Fruit fly (Drosophila melanogaster) whole organism, embryonic: ENCODE data around the gene CG42366.

ENCODE experiments used
- Asciz ChIP-seq: fragments of 200-800 bp; sonication (Bioruptor generic); optimal IDR thresholded peaks from 2 replicates; lab custom pipeline; 2017; ENCODE audit warnings: missing biosample characterization, mild to moderate bottlenecking, missing genetic modification characterization, missing genetic modification reagents
- BtbVII ChIP-seq: fragments of 200-800 bp; sonication (Bioruptor generic); optimal IDR thresholded peaks from 3 replicates; lab custom pipeline; 2017; ENCODE audit warnings: missing biosample characterization, mild to moderate bottlenecking, missing genetic modification characterization
- C15 ChIP-seq: fragments of 200-800 bp; sonication (Bioruptor generic); IDR thresholded peaks from 3 replicates; pipeline ENCODE4 v1.3.6; 2022; ENCODE audit warnings: missing biosample characterization, missing genetic modification characterization
- CG12659 ChIP-seq: fragments of 200-800 bp; sonication (Bioruptor generic); optimal IDR thresholded peaks from 3 replicates; lab custom pipeline; 2017; ENCODE audit warnings: mild to moderate bottlenecking, missing biosample characterization, missing genetic modification reagents, missing genetic modification characterization
- CG12744 ChIP-seq: fragments of 200-800 bp; sonication (Bioruptor generic); optimal IDR thresholded peaks from 2 replicates; lab custom pipeline; 2016; ENCODE audit warnings: missing biosample characterization, missing genetic modification characterization
- CG14441 ChIP-seq: fragments of 200-800 bp; sonication (Bioruptor generic); IDR thresholded peaks from 2 replicates; pipeline ENCODE4 v1.3.6; 2022; ENCODE audit warnings: missing biosample characterization, missing genetic modification characterization
- CG15696 ChIP-seq: fragments of 200-800 bp; sonication (Bioruptor generic); optimal IDR thresholded peaks from 2 replicates; lab custom pipeline; 2019; ENCODE audit warnings: missing biosample characterization, mild to moderate bottlenecking, missing genetic modification characterization, moderate library complexity
- CG17802 ChIP-seq: fragments of 200-800 bp; sonication (Bioruptor generic); optimal IDR thresholded peaks from 2 replicates; lab custom pipeline; 2018; ENCODE audit warnings: missing biosample characterization, mild to moderate bottlenecking, missing genetic modification characterization, moderate library complexity
- CG30020 ChIP-seq: fragments of 200-800 bp; optimal IDR thresholded peaks from 2 replicates; lab custom pipeline; 2019; ENCODE audit warnings: missing biosample characterization, mild to moderate bottlenecking, missing genetic modification characterization, moderate library complexity
- CG31224 ChIP-seq: fragments of 200-800 bp; sonication (Bioruptor generic); IDR thresholded peaks from 2 replicates; pipeline ENCODE4 v1.3.6; 2022; ENCODE audit warnings: missing biosample characterization, missing genetic modification characterization
- CG3847 ChIP-seq: fragments of 200-800 bp; sonication (Bioruptor generic); IDR thresholded peaks from 2 replicates; pipeline ENCODE4 v1.3.6; 2022; ENCODE audit warnings: missing biosample characterization, missing genetic modification characterization
- CG4617 ChIP-seq: fragments of 200-800 bp; sonication (Bioruptor generic); optimal IDR thresholded peaks from 3 replicates; lab custom pipeline; 2016; ENCODE audit warnings: missing biosample characterization, missing genetic modification characterization, borderline replicate concordance
- CG7556 ChIP-seq: fragments of 200-800 bp; sonication (Bioruptor generic); optimal IDR thresholded peaks from 2 replicates; lab custom pipeline; 2017; ENCODE audit warnings: missing biosample characterization, mild to moderate bottlenecking, missing genetic modification characterization
- CG8478 ChIP-seq: fragments of >200 bp; optimal IDR thresholded peaks from 2 replicates; lab custom pipeline; 2018
- Dbx ChIP-seq: fragments of 200-800 bp; sonication (Bioruptor generic); IDR thresholded peaks from 3 replicates; pipeline ENCODE4 v1.3.6; 2022; ENCODE audit warnings: missing biosample characterization, missing genetic modification characterization
- Dp ChIP-seq: fragments of 200-800 bp; sonication (Bioruptor generic); optimal IDR thresholded peaks from 2 replicates; lab custom pipeline; 2018; ENCODE audit warnings: missing biosample characterization, mild to moderate bottlenecking, missing genetic modification characterization, moderate library complexity
- ERR ChIP-seq: fragments of 200-800 bp; sonication (Bioruptor generic); optimal IDR thresholded peaks from 2 replicates; lab custom pipeline; 2016; ENCODE audit warnings: missing biosample characterization, missing genetic modification characterization
- Ets97D ChIP-seq: fragments of 200-800 bp; sonication (Bioruptor generic); optimal IDR thresholded peaks from 3 replicates; lab custom pipeline; 2016; ENCODE audit warnings: missing biosample characterization, missing genetic modification characterization
- Hsf ChIP-seq: fragments of 200-800 bp; sonication (Bioruptor generic); optimal IDR thresholded peaks from 3 replicates; lab custom pipeline; 2016; ENCODE audit warnings: missing biosample characterization, missing genetic modification characterization
- Meics ChIP-seq: fragments of 200-800 bp; sonication (Bioruptor generic); optimal IDR thresholded peaks from 2 replicates; lab custom pipeline; 2017; ENCODE audit warnings: missing biosample characterization, mild to moderate bottlenecking, missing genetic modification characterization
- NfI ChIP-seq: fragments of 200-800 bp; sonication (Bioruptor generic); optimal IDR thresholded peaks from 3 replicates; lab custom pipeline; 2018; ENCODE audit warnings: missing biosample characterization, mild to moderate bottlenecking, missing genetic modification characterization, moderate library complexity
- Oli ChIP-seq: fragments of 200-800 bp; sonication (Bioruptor generic); optimal IDR thresholded peaks from 2 replicates; lab custom pipeline; 2018; ENCODE audit warnings: missing biosample characterization, mild to moderate bottlenecking, missing genetic modification characterization, moderate library complexity
- Optix ChIP-seq: fragments of 200-800 bp; sonication (Bioruptor generic); IDR thresholded peaks from 3 replicates; pipeline ENCODE4 v1.3.6; 2022; ENCODE audit warnings: missing biosample characterization, missing genetic modification characterization
- Rx ChIP-seq: fragments of 200-800 bp; sonication (Bioruptor generic); IDR thresholded peaks from 2 replicates; pipeline ENCODE4 v1.3.6; 2022; ENCODE audit warnings: missing biosample characterization, missing genetic modification characterization
- Xrp1 ChIP-seq: fragments of 200-800 bp; sonication (Bioruptor generic); IDR thresholded peaks from 2 replicates; pipeline ENCODE4 v1.3.6; 2022; ENCODE audit warnings: missing biosample characterization, missing genetic modification characterization
- az2 ChIP-seq: fragments of 200-800 bp; sonication (Bioruptor generic); optimal IDR thresholded peaks from 3 replicates; lab custom pipeline; 2016; ENCODE audit warnings: missing biosample characterization, missing genetic modification characterization
- bcd ChIP-seq: fragments of 200-800 bp; sonication (Bioruptor generic); optimal IDR thresholded peaks from 2 replicates; lab custom pipeline; 2017; ENCODE audit warnings: missing biosample characterization, mild to moderate bottlenecking, missing genetic modification characterization
- danr ChIP-seq: fragments of 200-800 bp; sonication (Bioruptor generic); IDR thresholded peaks from 2 replicates; pipeline ENCODE4 v1.3.6; 2022; ENCODE audit warnings: missing biosample characterization, missing genetic modification characterization
- dati ChIP-seq: fragments of 200-800 bp; sonication (Bioruptor generic); IDR thresholded peaks from 2 replicates; pipeline ENCODE4 v1.3.6; 2022; ENCODE audit warnings: missing biosample characterization, missing genetic modification characterization
- dmrt11E ChIP-seq: fragments of 200-800 bp; sonication (Bioruptor generic); optimal IDR thresholded peaks from 3 replicates; lab custom pipeline; 2018; ENCODE audit warnings: missing biosample characterization, mild to moderate bottlenecking, missing genetic modification characterization, moderate library complexity
- dysf ChIP-seq: fragments of 200-800 bp; sonication (Bioruptor generic); IDR thresholded peaks from 3 replicates; pipeline ENCODE4 v1.3.6; 2022; ENCODE audit warnings: missing biosample characterization, missing genetic modification characterization
- emc ChIP-seq: fragments of 200-800 bp; sonication (Bioruptor generic); optimal IDR thresholded peaks from 2 replicates; lab custom pipeline; 2016; ENCODE audit warnings: missing biosample characterization, missing genetic modification characterization
- fd96Cb ChIP-seq: fragments of 200-800 bp; sonication (Bioruptor generic); optimal IDR thresholded peaks from 2 replicates; lab custom pipeline; 2018; ENCODE audit warnings: missing biosample characterization, mild to moderate bottlenecking, missing genetic modification characterization, moderate library complexity
- hkb ChIP-seq, 2 experiments: fragments of 200-800 bp in 1 of 2; fragments of >200 bp in 1 of 2; sonication (Bioruptor generic) in 1 of 2; IDR thresholded peaks in 1 of 2; optimal IDR thresholded peaks in 1 of 2; 2 replicates each; pipeline versions ENCODE4 v1.3.6 to Lab custom; 2017 to 2022; ENCODE audit warnings: missing biosample characterization in 1 of 2, missing genetic modification characterization in 1 of 2
- hth ChIP-seq: fragments of >200 bp; optimal IDR thresholded peaks from 2 replicates; lab custom pipeline; 2017; ENCODE audit warnings: inconsistent platforms
- ind ChIP-seq: fragments of 200-800 bp; sonication (Bioruptor generic); optimal IDR thresholded peaks from 3 replicates; lab custom pipeline; 2016; ENCODE audit warnings: missing biosample characterization, missing genetic modification characterization
- jigr1 ChIP-seq: fragments of 200-800 bp; sonication (Bioruptor generic); IDR thresholded peaks from 3 replicates; pipeline ENCODE4 v1.3.6; 2022; ENCODE audit warnings: missing biosample characterization, missing genetic modification characterization
- klu ChIP-seq: fragments of 200-800 bp; sonication (Bioruptor generic); IDR thresholded peaks from 2 replicates; pipeline ENCODE4 v1.3.6; 2022; ENCODE audit warnings: missing biosample characterization, missing genetic modification characterization
- kni ChIP-seq: fragments of 200-800 bp; sonication (Bioruptor generic); optimal IDR thresholded peaks from 3 replicates; lab custom pipeline; 2017; ENCODE audit warnings: mild to moderate bottlenecking, missing biosample characterization, missing genetic modification reagents, missing genetic modification characterization
- knrl ChIP-seq: fragments of 200-800 bp; sonication (Bioruptor generic); IDR thresholded peaks from 3 replicates; pipeline ENCODE4 v1.3.6; 2022; ENCODE audit warnings: missing biosample characterization, missing genetic modification characterization; ENCODE audit not compliant: partially characterized antibody
- lbe ChIP-seq: fragments of 200-800 bp; sonication (Bioruptor generic); optimal IDR thresholded peaks from 2 replicates; lab custom pipeline; 2016; ENCODE audit warnings: missing biosample characterization, mild to moderate bottlenecking, missing genetic modification characterization
- lilli ChIP-seq: fragments of 200-800 bp; sonication (Bioruptor generic); optimal IDR thresholded peaks from 3 replicates; lab custom pipeline; 2016; ENCODE audit warnings: missing biosample characterization, missing genetic modification characterization
- maf-S ChIP-seq: fragments of 200-800 bp; sonication (Bioruptor generic); optimal IDR thresholded peaks from 2 replicates; lab custom pipeline; 2016; ENCODE audit warnings: missing biosample characterization, missing genetic modification characterization
- mirr ChIP-seq: fragments of 200-800 bp; sonication (Bioruptor generic); optimal IDR thresholded peaks from 3 replicates; lab custom pipeline; 2018; ENCODE audit warnings: missing biosample characterization, mild to moderate bottlenecking, missing genetic modification characterization
- nerfin-1 ChIP-seq: fragments of 200-800 bp; sonication (Bioruptor generic); optimal IDR thresholded peaks from 3 replicates; lab custom pipeline; 2019; ENCODE audit warnings: missing biosample characterization, mild to moderate bottlenecking, missing genetic modification characterization, moderate library complexity
- pita ChIP-seq: fragments of 200-800 bp; sonication (Bioruptor generic); optimal IDR thresholded peaks from 2 replicates; lab custom pipeline; 2017; ENCODE audit warnings: missing biosample characterization, mild to moderate bottlenecking, missing genetic modification characterization
- scrt ChIP-seq: fragments of 200-800 bp; sonication (Bioruptor generic); optimal IDR thresholded peaks from 2 replicates; lab custom pipeline; 2018; ENCODE audit warnings: missing biosample characterization, mild to moderate bottlenecking, missing genetic modification characterization, moderate library complexity
- seq ChIP-seq: fragments of 200-800 bp; sonication (Bioruptor generic); IDR thresholded peaks from 2 replicates; pipeline ENCODE4 v1.3.6; 2022; ENCODE audit warnings: missing biosample characterization, missing genetic modification characterization
- vnd ChIP-seq: fragments of 200-800 bp; sonication (Bioruptor generic); IDR thresholded peaks from 3 replicates; pipeline ENCODE4 v1.3.6; 2022; ENCODE audit warnings: missing biosample characterization, missing genetic modification characterization; ENCODE audit not compliant: partially characterized antibody
- vvl ChIP-seq: fragments of 200-800 bp; sonication (Bioruptor generic); IDR thresholded peaks from 2 replicates; pipeline ENCODE4 v1.3.6; 2022; ENCODE audit warnings: missing biosample characterization, missing genetic modification characterization
- zfh2 ChIP-seq: fragments of 200-800 bp; sonication (Bioruptor generic); optimal IDR thresholded peaks from 2 replicates; lab custom pipeline; 2016; ENCODE audit warnings: missing biosample characterization, missing genetic modification characterization

CG42366 gene

dm6 chr2L:9921401-9921800 lies 3.6 kb upstream of the CG42366 start, which contains the start of gene CG4592 (continued):
- no peak for TF ChIP-seq jigr1
- no peak for TF ChIP-seq emc
- no peak for TF ChIP-seq kni (GFP tag; lab: Kevin White, UChicago)
- 0 out of 3 replicates have a peak, but pooled peaks have one; percentile 34 for TF ChIP-seq Optix (GFP tag; lab: Robert Waterston, UW)
- no peak for TF ChIP-seq CG8478
- TF ChIP-seq Hsf = peak; percentile 72
- TF ChIP-seq dmrt11E (tag; lab: Kevin White, UChicago) = peak; percentile 48
- peak; percentile 40; the same call in 1 of the 2 replicates for TF ChIP-seq CG3847 (GFP tag; lab: Robert Waterston, UW)
- TF ChIP-seq ind (GFP tag; lab: Kevin White, UChicago) = peak; percentile 27
- peak; percentile 53; the same call in 1 of the 2 replicates for TF ChIP-seq CG14441
- TF ChIP-seq nerfin-1 = no peak
- peak; percentile 30 for TF ChIP-seq zfh2 (GFP tag; lab: Kevin White, UChicago)
- TF ChIP-seq pita (GFP tag; lab: Kevin White, UChicago) = peak; percentile 14
- no peak for TF ChIP-seq scrt
- TF ChIP-seq hth (lab: Kevin White, UChicago) = no peak
- peak; percentile 33 for TF ChIP-seq CG30020 (tag; lab: Kevin White, UChicago)
- TF ChIP-seq CG12659 = peak; percentile 63
- TF ChIP-seq mirr (GFP tag; lab: Kevin White, UChicago) = peak; percentile 50
- TF ChIP-seq vnd = no peak
- TF ChIP-seq dysf (GFP tag; lab: Robert Waterston, UW) = peak; percentile 74
- TF ChIP-seq BtbVII (GFP tag; lab: Kevin White, UChicago) = peak; percentile 36
- peak; percentile 18 for TF ChIP-seq Dp (GFP tag; lab: Kevin White, UChicago)
- TF ChIP-seq lbe (GFP tag; lab: Kevin White, UChicago) = peak; percentile 77
- TF ChIP-seq CG17802 (tag; lab: Kevin White, UChicago) = no peak
- no peak for TF ChIP-seq C15 (GFP tag; lab: Robert Waterston, UW)
- peak; percentile 39 for TF ChIP-seq CG15696
- TF ChIP-seq klu = no peak
- no peak for TF ChIP-seq knrl (GFP tag; lab: Robert Waterston, UW)
- peak; percentile 66; the same call in 2 of the 3 replicates for TF ChIP-seq Dbx (GFP tag; lab: Robert Waterston, UW)
- TF ChIP-seq hkb (optimal IDR thresholded peaks at IDR 0.05; lab: Kevin White, UChicago) = no peak
- TF ChIP-seq hkb (GFP tag; IDR thresholded peaks at IDR 0.05; lab: Robert Waterston, UW) = peak; percentile 84
- TF ChIP-seq Oli (tag; lab: Kevin White, UChicago) = peak; percentile 33
- peak; percentile 44 for TF ChIP-seq maf-S (GFP tag; lab: Kevin White, UChicago)
- 0 out of 2 replicates have a peak, but pooled peaks have one; percentile 30 for TF ChIP-seq seq
- TF ChIP-seq CG31224 (GFP tag; lab: Robert Waterston, UW) = peak; percentile 29; the same call in 1 of the 2 replicates
- peak; percentile 26 for TF ChIP-seq Ets97D (GFP tag; lab: Kevin White, UChicago)
- peak; percentile 22 for TF ChIP-seq CG12744
- TF ChIP-seq Meics (GFP tag; lab: Kevin White, UChicago) = peak; percentile 70
- peak; percentile 69 for TF ChIP-seq lilli (GFP tag; lab: Kevin White, UChicago)
- TF ChIP-seq Asciz = peak; percentile 53
- peak; percentile 86 for TF ChIP-seq vvl (GFP tag; lab: Robert Waterston, UW)
- peak; percentile 59 for TF ChIP-seq bcd (GFP tag; lab: Kevin White, UChicago)
- peak; percentile 65 for TF ChIP-seq NfI (GFP tag; lab: Kevin White, UChicago)
- peak; percentile 41 for TF ChIP-seq fd96Cb
- TF ChIP-seq az2 (GFP tag; lab: Kevin White, UChicago) = peak; percentile 30
- peak; percentile 69 for TF ChIP-seq Xrp1 (GFP tag; lab: Robert Waterston, UW)
- no peak for TF ChIP-seq CG7556 (GFP tag; lab: Kevin White, UChicago)
- peak; percentile 44 for TF ChIP-seq Rx
- no peak for TF ChIP-seq CG4617 (GFP tag; lab: Kevin White, UChicago)
- no peak for TF ChIP-seq ERR (GFP tag; lab: Kevin White, UChicago)
- TF ChIP-seq dati (GFP tag; lab: Robert Waterston, UW) = 0 out of 2 replicates have a peak, but pooled peaks have one; percentile 35
- peak; percentile 11; the same call in 1 of the 2 replicates for TF ChIP-seq danr
